Worm (Caenorhabditis elegans): Measurements from ENCODE around the gene ZK418.6.

- TF ChIP-seq ama-1 (optimal IDR thresholded peaks at IDR 0.05), result no peak
- peak; percentile 71 for TF ChIP-seq flt-1 (GFP tag; IDR thresholded peaks at IDR 0.05)
- peak; percentile 62 for TF ChIP-seq hmg-4 (GFP tag; optimal IDR thresholded peaks at IDR 0.05)
- TF ChIP-seq B0310.2 (tag; optimal IDR thresholded peaks at IDR 0.05), result no peak
- no peak for TF ChIP-seq tra-4 (tag; optimal IDR thresholded peaks at IDR 0.05)
- peak; percentile 50; the same call in 1 of the 2 replicates for TF ChIP-seq scrt-1 (GFP tag; IDR thresholded peaks at IDR 0.05)
- TF ChIP-seq hnd-1 (tag; optimal IDR thresholded peaks at IDR 0.05), result peak; percentile 43
- TF ChIP-seq ceh-36 (tag; optimal IDR thresholded peaks at IDR 0.05), result peak; percentile 62
- TF ChIP-seq F13C5.2 (tag; optimal IDR thresholded peaks at IDR 0.05), result peak; percentile 14
- peak; percentile 62 for TF ChIP-seq tbx-11 (GFP tag; IDR thresholded peaks at IDR 0.05)
- peak; percentile 4 for TF ChIP-seq aly-1 (tag; optimal IDR thresholded peaks at IDR 0.05)
- TF ChIP-seq ceh-13 (GFP tag; optimal IDR thresholded peaks at IDR 0.05), result peak; percentile 44
- TF ChIP-seq ets-7 (tag; optimal IDR thresholded peaks at IDR 0.05), result no peak
- peak; percentile 85 for TF ChIP-seq pes-1 (GFP tag; IDR thresholded peaks at IDR 0.05)
Measured at ce11 chrIII:7030044-7030804, 48.4 kb downstream of the ZK418.6 start.
